Fruit fly (Drosophila melanogaster) whole organism, embryonic: ENCODE data around the gene COX6B.

Experiments
- ATbp ChIP-seq: fragments of 200-800 bp; sonication (Bioruptor generic); optimal IDR thresholded peaks from 2 replicates; lab custom pipeline; 2017; ENCODE audit warnings: missing biosample characterization, mild to moderate bottlenecking, missing genetic modification characterization, missing genetic modification reagents
- BEAF-32 ChIP-seq: fragments of 200-800 bp; sonication (Bioruptor generic); optimal IDR thresholded peaks from 3 replicates; lab custom pipeline; 2017; ENCODE audit warnings: missing biosample characterization, missing genetic modification characterization, mild to moderate bottlenecking, moderate library complexity, missing genetic modification reagents
- Bgb ChIP-seq: fragments of 200-800 bp; sonication (Bioruptor generic); IDR thresholded peaks from 2 replicates; pipeline ENCODE4 v1.3.6; 2022; ENCODE audit warnings: missing biosample characterization, missing genetic modification characterization; ENCODE audit not compliant: partially characterized antibody
- CG10431 ChIP-seq: fragments of 200-800 bp; sonication (Bioruptor generic); optimal IDR thresholded peaks from 3 replicates; lab custom pipeline; 2018; ENCODE audit warnings: missing biosample characterization, mild to moderate bottlenecking, missing genetic modification characterization
- CG11560 ChIP-seq: fragments of 200-800 bp; sonication (Bioruptor generic); IDR thresholded peaks from 3 replicates; pipeline ENCODE4 v1.3.6; 2022; ENCODE audit warnings: missing biosample characterization, missing genetic modification characterization
- CG12391 ChIP-seq: fragments of 200-800 bp; sonication (Bioruptor generic); optimal IDR thresholded peaks from 3 replicates; lab custom pipeline; 2018; ENCODE audit warnings: missing biosample characterization, mild to moderate bottlenecking, missing genetic modification characterization, moderate library complexity
- CG12659 ChIP-seq: fragments of 200-800 bp; sonication (Bioruptor generic); optimal IDR thresholded peaks from 3 replicates; lab custom pipeline; 2017; ENCODE audit warnings: mild to moderate bottlenecking, missing biosample characterization, missing genetic modification reagents, missing genetic modification characterization
- CG13123 ChIP-seq: fragments of 200-800 bp; sonication (Bioruptor generic); optimal IDR thresholded peaks from 2 replicates; lab custom pipeline; 2016; ENCODE audit warnings: missing biosample characterization, missing genetic modification characterization
- CG13894 ChIP-seq: fragments of 200-800 bp; sonication (Bioruptor generic); optimal IDR thresholded peaks from 3 replicates; lab custom pipeline; 2018; ENCODE audit warnings: missing biosample characterization, mild to moderate bottlenecking, missing genetic modification characterization, moderate library complexity
- CG15479 ChIP-seq: fragments of 200-800 bp; sonication (Bioruptor generic); optimal IDR thresholded peaks from 3 replicates; lab custom pipeline; 2019; ENCODE audit warnings: missing biosample characterization, mild to moderate bottlenecking, missing genetic modification characterization, moderate library complexity
- CG15696 ChIP-seq: fragments of 200-800 bp; sonication (Bioruptor generic); optimal IDR thresholded peaks from 2 replicates; lab custom pipeline; 2019; ENCODE audit warnings: missing biosample characterization, mild to moderate bottlenecking, missing genetic modification characterization, moderate library complexity
- CG1603 ChIP-seq: fragments of 200-800 bp; sonication (Bioruptor generic); optimal IDR thresholded peaks from 2 replicates; lab custom pipeline; 2019; ENCODE audit warnings: missing biosample characterization, mild to moderate bottlenecking, missing genetic modification characterization, moderate library complexity
- CG18476 ChIP-seq: fragments of 200-800 bp; sonication (Bioruptor generic); optimal IDR thresholded peaks from 2 replicates; lab custom pipeline; 2016; ENCODE audit warnings: missing biosample characterization, mild to moderate bottlenecking, missing genetic modification characterization
- CG2120 ChIP-seq: fragments of 200-800 bp; sonication (Bioruptor generic); optimal IDR thresholded peaks from 3 replicates; lab custom pipeline; 2016; ENCODE audit warnings: missing biosample characterization, missing genetic modification characterization
- CG2875 ChIP-seq: fragments of 200-800 bp; sonication (Bioruptor generic); optimal IDR thresholded peaks from 2 replicates; lab custom pipeline; 2017; ENCODE audit warnings: missing biosample characterization, mild to moderate bottlenecking, missing genetic modification characterization, missing genetic modification reagents
- CG30020 ChIP-seq: fragments of 200-800 bp; optimal IDR thresholded peaks from 2 replicates; lab custom pipeline; 2019; ENCODE audit warnings: missing biosample characterization, mild to moderate bottlenecking, missing genetic modification characterization, moderate library complexity
- CG32532 ChIP-seq: fragments of 200-800 bp; sonication (Bioruptor generic); IDR thresholded peaks from 2 replicates; pipeline ENCODE4 v1.3.6; 2022; ENCODE audit warnings: missing biosample characterization, missing genetic modification characterization
- CG3407 ChIP-seq: fragments of 200-800 bp; sonication (Bioruptor generic); optimal IDR thresholded peaks from 2 replicates; lab custom pipeline; 2018; ENCODE audit warnings: missing biosample characterization, mild to moderate bottlenecking, missing genetic modification characterization
- CG34422 ChIP-seq: fragments of 200-800 bp; sonication (Bioruptor generic); IDR thresholded peaks from 3 replicates; pipeline ENCODE4 v1.3.6; 2022; ENCODE audit warnings: missing biosample characterization, missing genetic modification characterization
- CG42726 ChIP-seq: fragments of 200-800 bp; sonication (Bioruptor generic); IDR thresholded peaks from 2 replicates; pipeline ENCODE4 v1.3.6; 2022; ENCODE audit warnings: missing biosample characterization, missing genetic modification characterization; ENCODE audit not compliant: partially characterized antibody
- CG6175 ChIP-seq: fragments of 200-800 bp; sonication (Bioruptor generic); IDR thresholded peaks from 3 replicates; pipeline ENCODE4 v1.3.6; 2022; ENCODE audit warnings: missing biosample characterization, missing genetic modification characterization
- CG7745 ChIP-seq: fragments of 200-800 bp; sonication (Bioruptor generic); optimal IDR thresholded peaks from 2 replicates; lab custom pipeline; 2018; ENCODE audit warnings: missing biosample characterization, mild to moderate bottlenecking, missing genetic modification characterization, moderate library complexity
- CG7963 ChIP-seq: fragments of 200-800 bp; sonication (Bioruptor generic); IDR thresholded peaks from 3 replicates; pipeline ENCODE4 v1.3.6; 2022; ENCODE audit warnings: missing biosample characterization, missing genetic modification characterization; ENCODE audit not compliant: partially characterized antibody
- CG9609 ChIP-seq: fragments of 200-800 bp; sonication (Bioruptor generic); optimal IDR thresholded peaks from 3 replicates; lab custom pipeline; 2016; ENCODE audit warnings: missing biosample characterization, missing genetic modification characterization
- CG9797 ChIP-seq: fragments of 200-800 bp; sonication (Bioruptor generic); optimal IDR thresholded peaks from 3 replicates; lab custom pipeline; 2018; ENCODE audit warnings: missing biosample characterization, mild to moderate bottlenecking, missing genetic modification characterization
- Chrac-16 ChIP-seq: fragments of 200-800 bp; sonication (Bioruptor generic); optimal IDR thresholded peaks from 3 replicates; lab custom pipeline; 2016; ENCODE audit warnings: missing biosample characterization, missing genetic modification characterization
- Dip2 ChIP-seq: fragments of 200-800 bp; sonication (Bioruptor generic); IDR thresholded peaks from 2 replicates; pipeline ENCODE4 v1.3.6; 2022; ENCODE audit warnings: missing biosample characterization, missing genetic modification characterization
- Drgx ChIP-seq: fragments of 200-800 bp; sonication (Bioruptor generic); IDR thresholded peaks from 2 replicates; pipeline ENCODE4 v1.3.6; 2022; ENCODE audit warnings: missing biosample characterization, missing genetic modification characterization
- HLH4C ChIP-seq: fragments of 200-800 bp; sonication (Bioruptor generic); IDR thresholded peaks from 3 replicates; pipeline ENCODE4 v1.3.6; 2022; ENCODE audit warnings: missing biosample characterization, missing genetic modification characterization; ENCODE audit not compliant: partially characterized antibody
- Hr3 ChIP-seq: fragments of 200-800 bp; sonication (Bioruptor generic); optimal IDR thresholded peaks from 3 replicates; lab custom pipeline; 2016; ENCODE audit warnings: missing biosample characterization, missing genetic modification characterization
- Mrtf ChIP-seq: fragments of 200-800 bp; sonication (Bioruptor generic); IDR thresholded peaks from 3 replicates; pipeline ENCODE4 v1.3.6; 2022; ENCODE audit warnings: missing biosample characterization, missing genetic modification characterization
- Optix ChIP-seq: fragments of 200-800 bp; sonication (Bioruptor generic); IDR thresholded peaks from 3 replicates; pipeline ENCODE4 v1.3.6; 2022; ENCODE audit warnings: missing biosample characterization, missing genetic modification characterization
- Side ChIP-seq: fragments of 200-800 bp; sonication (Bioruptor generic); optimal IDR thresholded peaks from 2 replicates; lab custom pipeline; 2016; ENCODE audit warnings: missing biosample characterization, missing genetic modification characterization
- Usf ChIP-seq: fragments of 200-800 bp; sonication (Bioruptor generic); optimal IDR thresholded peaks from 2 replicates; lab custom pipeline; 2017; ENCODE audit warnings: missing genotype, missing biosample characterization, missing genetic modification characterization
- al ChIP-seq: fragments of 200-800 bp; sonication (Bioruptor generic); IDR thresholded peaks from 2 replicates; pipeline ENCODE4 v1.3.6; 2022; ENCODE audit warnings: missing biosample characterization, missing genetic modification characterization
- bbx ChIP-seq: fragments of 200-800 bp; sonication (Bioruptor generic); IDR thresholded peaks from 2 replicates; pipeline ENCODE4 v1.3.6; 2022; ENCODE audit warnings: missing biosample characterization, missing genetic modification characterization; ENCODE audit not compliant: partially characterized antibody
- bsh ChIP-seq, 2 experiments: fragments of 200-800 bp; sonication (Bioruptor generic); optimal IDR thresholded peaks; 2 replicates each; lab custom pipeline; 2017 to 2018; ENCODE audit warnings: mild to moderate bottlenecking in 2 of 2, missing biosample characterization in 2 of 2, missing genetic modification characterization in 2 of 2, moderate library complexity in 1 of 2
- chinmo ChIP-seq: fragments of 200-800 bp; sonication (Bioruptor generic); IDR thresholded peaks from 4 replicates; pipeline ENCODE4 v1.3.6; 2022; ENCODE audit warnings: missing biosample characterization, missing genetic modification characterization; ENCODE audit not compliant: partially characterized antibody
- fd102C ChIP-seq: fragments of 200-800 bp; sonication (Bioruptor generic); optimal IDR thresholded peaks from 2 replicates; lab custom pipeline; 2018; ENCODE audit warnings: missing biosample characterization, mild to moderate bottlenecking, missing genetic modification characterization, moderate library complexity
- fd64A ChIP-seq: fragments of 200-800 bp; sonication (Bioruptor generic); optimal IDR thresholded peaks from 3 replicates; lab custom pipeline; 2018; ENCODE audit warnings: missing biosample characterization, mild to moderate bottlenecking, missing genetic modification characterization
- gcm2 ChIP-seq: fragments of 200-800 bp; sonication (Bioruptor generic); optimal IDR thresholded peaks from 2 replicates; lab custom pipeline; 2016; ENCODE audit warnings: missing biosample characterization, missing genetic modification characterization
- grau ChIP-seq: fragments of 200-800 bp; optimal IDR thresholded peaks from 3 replicates; lab custom pipeline; 2019; ENCODE audit warnings: missing biosample characterization, mild to moderate bottlenecking, missing genetic modification characterization, moderate library complexity
- inv ChIP-seq: fragments of 200-800 bp; sonication (Bioruptor generic); IDR thresholded peaks from 2 replicates; pipeline ENCODE4 v1.3.6; 2022; ENCODE audit warnings: missing biosample characterization, missing genetic modification characterization; ENCODE audit not compliant: partially characterized antibody
- nerfin-2 ChIP-seq: fragments of 200-800 bp; sonication (Bioruptor generic); IDR thresholded peaks from 2 replicates; pipeline ENCODE4 v1.3.6; 2022; ENCODE audit warnings: missing biosample characterization, missing genetic modification characterization; ENCODE audit not compliant: partially characterized antibody
- otp ChIP-seq: fragments of 200-800 bp; sonication (Bioruptor generic); IDR thresholded peaks from 3 replicates; pipeline ENCODE4, ENCODE4 v1.3.6; 2022; ENCODE audit warnings: missing biosample characterization, missing genetic modification characterization
- row ChIP-seq: fragments of 200-800 bp; sonication (Bioruptor generic); IDR thresholded peaks from 3 replicates; pipeline ENCODE4 v1.3.6; 2022; ENCODE audit warnings: missing biosample characterization, missing genetic modification characterization
- run ChIP-seq: fragments of 200-800 bp; sonication (Bioruptor generic); optimal IDR thresholded peaks from 3 replicates; lab custom pipeline; 2018; ENCODE audit warnings: missing biosample characterization, mild to moderate bottlenecking, missing genetic modification characterization
- sens ChIP-seq: fragments of 200-800 bp; sonication (Bioruptor generic); peaks from one replicate; lab custom pipeline; 2016; ENCODE audit warnings: missing biosample characterization, missing genetic modification characterization
- ssp ChIP-seq: fragments of 200-800 bp; sonication (Bioruptor generic); IDR thresholded peaks from 2 replicates; pipeline ENCODE4 v1.3.6; 2022; ENCODE audit warnings: missing biosample characterization, missing genetic modification characterization
- zen ChIP-seq: fragments of 200-800 bp; sonication (Bioruptor generic); optimal IDR thresholded peaks from 3 replicates; lab custom pipeline; 2018; ENCODE audit warnings: missing biosample characterization, mild to moderate bottlenecking, missing genetic modification characterization, moderate library complexity

COX6B gene

DNA sequence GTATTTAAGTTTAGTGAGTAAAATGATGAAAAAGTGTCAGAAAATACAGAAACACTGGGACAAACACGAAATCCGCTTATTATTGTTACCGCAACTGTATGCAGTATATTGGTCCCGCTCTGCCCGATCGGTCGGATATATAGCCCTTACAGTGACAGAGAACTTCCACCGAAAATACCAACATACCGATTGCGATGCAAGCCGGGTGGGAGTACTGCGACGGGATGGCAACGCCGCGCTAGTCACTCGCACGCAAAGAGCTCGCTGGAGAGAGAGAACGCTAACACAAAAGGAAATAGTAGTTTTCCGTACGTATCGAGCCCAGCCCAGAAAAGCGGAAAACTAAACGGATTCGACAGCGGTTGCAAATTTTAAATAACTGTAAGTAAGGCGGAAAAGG, 47.3 kb downstream of the COX6B start, which contains the start of gene Cdc42 (continued):
- TF ChIP-seq bbx (GFP tag; lab: Robert Waterston, UW) (no peak), Chrac-16 (no peak), CG34422 (0 out of 3 replicates have a peak, but pooled peaks have one; percentile 31), run (no peak), fd102C (GFP tag; lab: Kevin White, UChicago) (no peak), BEAF-32 (peak; percentile 55), CG9609 (no peak), bsh (GFP tag; optimal IDR thresholded peaks at IDR 0.05; lab: Kevin White, UChicago) (no peak), row (GFP tag; lab: Robert Waterston, UW) (peak; percentile 69), gcm2 (no peak), CG10431 (GFP tag; lab: Kevin White, UChicago) (no peak), ssp (GFP tag; lab: Robert Waterston, UW) (no peak), CG3407 (GFP tag; lab: Kevin White, UChicago) (no peak), CG32532 (GFP tag; lab: Robert Waterston, UW) (peak; percentile 36; the same call in 1 of the 2 replicates), Mrtf (GFP tag; lab: Robert Waterston, UW) (no peak), HLH4C (GFP tag; lab: Robert Waterston, UW) (0 out of 3 replicates have a peak, but pooled peaks have one; percentile 34), CG9797 (peak; percentile 20), Side (GFP tag; lab: Kevin White, UChicago) (no peak), CG2875 (GFP tag; lab: Kevin White, UChicago) (no peak), Optix (no peak), inv (GFP tag; lab: Robert Waterston, UW) (no peak), CG15479 (GFP tag; lab: Kevin White, UChicago) (no peak), CG7963 (GFP tag; lab: Robert Waterston, UW) (no peak), CG2120 (GFP tag; lab: Kevin White, UChicago) (no peak), CG7745 (tag; lab: Kevin White, UChicago) (no peak), CG42726 (GFP tag; lab: Robert Waterston, UW) (0 out of 2 replicates have a peak, but pooled peaks have one; percentile 20), CG12659 (peak; percentile 29), Bgb (0 out of 2 replicates have a peak, but pooled peaks have one; percentile 6), al (GFP tag; lab: Robert Waterston, UW) (no peak), nerfin-2 (GFP tag; lab: Robert Waterston, UW) (0 out of 2 replicates have a peak, but pooled peaks have one; percentile 31), chinmo (GFP tag; lab: Robert Waterston, UW) (no peak), sens (GFP tag; lab: Kevin White, UChicago) (peak; percentile 49), CG15696 (tag; lab: Kevin White, UChicago) (no peak), Drgx (GFP tag; lab: Robert Waterston, UW) (no peak), CG30020 (tag; lab: Kevin White, UChicago) (peak; percentile 22), fd64A (GFP tag; lab: Kevin White, UChicago) (no peak), CG1603 (peak; percentile 57), ATbp (GFP tag; lab: Kevin White, UChicago) (no peak), CG18476 (no peak), otp (GFP tag; lab: Robert Waterston, UW) (no peak), zen (tag; lab: Kevin White, UChicago) (no peak), CG13123 (GFP tag; lab: Kevin White, UChicago) (no peak), CG11560 (tag; lab: Robert Waterston, UW) (no peak), Usf (GFP tag; lab: Kevin White, UChicago) (no peak), CG12391 (tag; lab: Kevin White, UChicago) (peak; percentile 5), grau (tag; lab: Kevin White, UChicago) (no peak), Hr3 (no peak), CG6175 (GFP tag; lab: Robert Waterston, UW) (no peak), CG13894 (tag; lab: Kevin White, UChicago) (peak; percentile 61), Dip2 (GFP tag; lab: Robert Waterston, UW) (no peak)
